Fruit fly (Drosophila melanogaster) Kc167 (cell line): ENCODE measurements around the gene Notum.

Source experiments
- Myc ChIP-seq: fragments of >200 bp; optimal IDR thresholded peaks from 2 replicates; lab custom pipeline; 2017; ENCODE audit warnings: missing external identifiers
- h ChIP-seq: fragments of >200 bp; optimal IDR thresholded peaks from 3 replicates; lab custom pipeline; 2018; ENCODE audit warnings: missing external identifiers
- insv ChIP-seq: fragments of >200 bp; optimal IDR thresholded peaks from 3 replicates; lab custom pipeline; 2018; ENCODE audit warnings: missing external identifiers
- psq ChIP-seq: fragments of >200 bp; optimal IDR thresholded peaks from 2 replicates; lab custom pipeline; 2017; ENCODE audit warnings: missing external identifiers
- ttk ChIP-seq: sonication (Bioruptor generic); optimal IDR thresholded peaks from 2 replicates; lab custom pipeline; 2017; ENCODE audit warnings: missing external identifiers

dm6 chr3L:16045831-16046336 is 22.6 kb downstream of the Notum start:
- no peak for TF ChIP-seq ttk (lab: Kevin White, UChicago)
- no peak for TF ChIP-seq h (lab: Kevin White, UChicago)
- TF ChIP-seq Myc (lab: Kevin White, UChicago), result no peak
- no peak for TF ChIP-seq insv
- no peak for TF ChIP-seq psq
